Fruit fly (Drosophila melanogaster) whole organism: ENCODE measurements around the gene CG13471.

ENCODE experiments used
- CG8478 ChIP-seq: fragments of >200 bp; optimal IDR thresholded peaks from 2 replicates; lab custom pipeline; 2018; ENCODE audit warnings: inconsistent platforms
- Dll ChIP-seq: fragments of >200 bp; optimal IDR thresholded peaks from 2 replicates; lab custom pipeline; 2017
- EcR ChIP-seq, 2 experiments: fragments of >200 bp; optimal IDR thresholded peaks; 2 replicates each; lab custom pipeline; 2017; ENCODE audit warnings: missing biosample characterization in 2 of 2, missing genetic modification characterization in 2 of 2, missing genetic modification reagents in 2 of 2
- psq ChIP-seq: fragments of >200 bp; optimal IDR thresholded peaks from 2 replicates; lab custom pipeline; 2017
- usp ChIP-seq: fragments of >200 bp; optimal IDR thresholded peaks from 2 replicates; lab custom pipeline; 2017; ENCODE audit warnings: missing biosample characterization, missing genetic modification characterization, mixed read lengths

- TF ChIP-seq psq (lab: Kevin White, UChicago) (no peak), EcR (GFP tag; optimal IDR thresholded peaks at IDR 0.05; lab: Kevin White, UChicago) (peak; percentile 59 to 86), CG8478 (no peak), usp (no peak), Dll (lab: Kevin White, UChicago) (no peak)
These were observed 48.0 kb upstream of the CG13471 start for dm6 chr3L:14781082-14781862.
